Worm (Caenorhabditis elegans) whole organism, L1 larva: Measurements from ENCODE around the gene best-19.
A peak's percentile ranks its signal among the peaks of the same experiment; 100 is the strongest.

ENCODE experiments used
- C04F5.9 ChIP-seq: sonication (generic microtip); optimal IDR thresholded peaks from 2 replicates; lab custom pipeline; 2016; ENCODE audit warnings: missing genetic modification characterization, missing compliant biosample characterization
- C16A3.4 ChIP-seq: fragments of 150-350 bp; optimal IDR thresholded peaks from 2 replicates; lab custom pipeline; 2014; ENCODE audit warnings: missing biosample characterization, missing genetic modification characterization
- C34B4.2 ChIP-seq: sonication (generic microtip); optimal IDR thresholded peaks from 2 replicates; lab custom pipeline; 2017; ENCODE audit warnings: mild to moderate bottlenecking, missing genetic modification characterization, missing compliant biosample characterization
- F16B12.6 ChIP-seq: fragments of 150-350 bp; optimal IDR thresholded peaks from 2 replicates; lab custom pipeline; 2014; ENCODE audit warnings: missing biosample characterization, missing genetic modification characterization
- Y116A8C.19 ChIP-seq: sonication (generic microtip); optimal IDR thresholded peaks from 2 replicates; lab custom pipeline; 2016; ENCODE audit warnings: missing compliant biosample characterization, missing genetic modification characterization, borderline replicate concordance
- aha-1 ChIP-seq: fragments of 150-350 bp; optimal IDR thresholded peaks from 2 replicates; lab custom pipeline; 2014; ENCODE audit warnings: missing biosample characterization, missing genetic modification characterization
- alr-1 ChIP-seq: fragments of 200-800 bp; sonication (Bioruptor generic); optimal IDR thresholded peaks from 2 replicates; lab custom pipeline; 2018; ENCODE audit warnings: borderline replicate concordance, mild to moderate bottlenecking, missing genetic modification characterization, missing compliant biosample characterization
- aly-2 ChIP-seq: fragments of 150-350 bp; optimal IDR thresholded peaks from 2 replicates; lab custom pipeline; 2014; ENCODE audit warnings: missing biosample characterization, missing genetic modification characterization
- ama-1 ChIP-seq: fragments of 150-350 bp; optimal IDR thresholded peaks from 2 replicates; lab custom pipeline; 2014
- blmp-1 ChIP-seq: fragments of 150-350 bp; optimal IDR thresholded peaks from 2 replicates; lab custom pipeline; 2014; ENCODE audit warnings: missing biosample characterization, missing genetic modification characterization
- ceh-63 ChIP-seq: fragments of 200-800 bp; sonication (Bioruptor generic); optimal IDR thresholded peaks from 2 replicates; lab custom pipeline; 2018; ENCODE audit warnings: mild to moderate bottlenecking, missing genetic modification characterization, missing compliant biosample characterization
- ceh-8 ChIP-seq: fragments of 200-800 bp; sonication (Bioruptor generic); optimal IDR thresholded peaks from 2 replicates; lab custom pipeline; 2018; ENCODE audit warnings: mild to moderate bottlenecking, missing genetic modification characterization, moderate library complexity, missing compliant biosample characterization
- dpl-1 ChIP-seq, 3 experiments: fragments of 150-350 bp in 2 of 3; sonication (generic microtip) in 1 of 3; optimal IDR thresholded peaks; 2 replicates each; lab custom pipeline; 2014 to 2017; ENCODE audit warnings: missing biosample characterization in 3 of 3, missing genetic modification characterization in 3 of 3, missing genetic modification reagents in 3 of 3
- dsc-1 ChIP-seq: sonication (generic microtip); optimal IDR thresholded peaks from 2 replicates; lab custom pipeline; 2016; ENCODE audit warnings: mild to moderate bottlenecking, missing genetic modification characterization, missing compliant biosample characterization
- egl-27 ChIP-seq, 2 experiments: fragments of 150-350 bp in 1 of 2; sonication (generic microtip); optimal IDR thresholded peaks; 3 replicates each; lab custom pipeline; 2017 to 2018; ENCODE audit warnings: missing biosample characterization in 2 of 2, missing genetic modification characterization in 2 of 2, missing genetic modification reagents in 2 of 2
- elt-3 ChIP-seq, 6 experiments: fragments of 150-350 bp in 1 of 6; sonication (generic microtip); optimal IDR thresholded peaks; 2 replicates each; lab custom pipeline; 2017 to 2018; ENCODE audit warnings: missing biosample characterization in 6 of 6, missing genetic modification characterization in 6 of 6, inconsistent platforms in 1 of 6
- ets-5 ChIP-seq: fragments of 200-800 bp; sonication (Bioruptor generic); IDR thresholded peaks from 2 replicates; pipeline ENCODE4 v1.3.6; 2022; ENCODE audit warnings: missing genetic modification characterization, missing compliant biosample characterization
- hlh-4 ChIP-seq: sonication (generic microtip); optimal IDR thresholded peaks from 2 replicates; lab custom pipeline; 2016; ENCODE audit warnings: mild to moderate bottlenecking, missing genetic modification characterization, missing compliant biosample characterization
- hpl-2 ChIP-seq: fragments of 150-350 bp; optimal IDR thresholded peaks from 2 replicates; lab custom pipeline; 2014; ENCODE audit warnings: missing biosample characterization, missing genetic modification reagents, missing genetic modification characterization
- lin-14 ChIP-seq: fragments of 200-800 bp; sonication (Bioruptor generic); optimal IDR thresholded peaks from 2 replicates; lab custom pipeline; 2018; ENCODE audit warnings: mild to moderate bottlenecking, missing genetic modification characterization, moderate library complexity, missing compliant biosample characterization
- lin-15B ChIP-seq: fragments of 150-350 bp; sonication (generic microtip); optimal IDR thresholded peaks from 3 replicates; lab custom pipeline; 2014; ENCODE audit warnings: missing biosample characterization, missing genetic modification characterization
- lir-3 ChIP-seq: sonication (generic microtip); optimal IDR thresholded peaks from 2 replicates; lab custom pipeline; 2016; ENCODE audit warnings: mild to moderate bottlenecking, missing genetic modification characterization, moderate library complexity, missing compliant biosample characterization; ENCODE audit not compliant: poor library complexity
- lsy-2 ChIP-seq, 2 experiments: fragments of 150-350 bp; optimal IDR thresholded peaks; 2 replicates each; lab custom pipeline; 2014; ENCODE audit warnings: missing biosample characterization in 2 of 2, missing genetic modification characterization in 2 of 2
- mep-1 ChIP-seq: fragments of 150-350 bp; optimal IDR thresholded peaks from 2 replicates; lab custom pipeline; 2014; ENCODE audit warnings: missing biosample characterization, missing genetic modification characterization
- nhr-12 ChIP-seq: sonication (generic microtip); optimal IDR thresholded peaks from 2 replicates; lab custom pipeline; 2017; ENCODE audit warnings: missing biosample characterization, missing genetic modification characterization
- nhr-20 ChIP-seq: sonication (generic microtip); optimal IDR thresholded peaks from 2 replicates; lab custom pipeline; 2016; ENCODE audit warnings: mild to moderate bottlenecking, missing genetic modification characterization, missing compliant biosample characterization
- nhr-237 ChIP-seq: fragments of 150-350 bp; optimal IDR thresholded peaks from 2 replicates; lab custom pipeline; 2014; ENCODE audit warnings: missing biosample characterization, missing genetic modification characterization
- nhr-28 ChIP-seq: fragments of 150-350 bp; optimal IDR thresholded peaks from 2 replicates; lab custom pipeline; 2014; ENCODE audit warnings: missing biosample characterization, missing genetic modification characterization
- nhr-47 ChIP-seq: sonication (generic microtip); optimal IDR thresholded peaks from 2 replicates; lab custom pipeline; 2016; ENCODE audit warnings: mild to moderate bottlenecking, missing genetic modification characterization, moderate library complexity, missing compliant biosample characterization
- nhr-71 ChIP-seq: sonication (generic microtip); optimal IDR thresholded peaks from 2 replicates; lab custom pipeline; 2016; ENCODE audit warnings: mild to moderate bottlenecking, missing genetic modification characterization, moderate library complexity, missing compliant biosample characterization
- nhr-77 ChIP-seq: fragments of 150-350 bp; optimal IDR thresholded peaks from 2 replicates; lab custom pipeline; 2014; ENCODE audit warnings: missing biosample characterization, missing genetic modification characterization
- nhr-85 ChIP-seq: sonication (generic microtip); peaks from one replicate; lab custom pipeline; 2016; ENCODE audit warnings: missing genetic modification characterization, inconsistent platforms, missing compliant biosample characterization
- pag-3 ChIP-seq: sonication (generic microtip); optimal IDR thresholded peaks from 2 replicates; lab custom pipeline; 2017; ENCODE audit warnings: missing genetic modification characterization, mild to moderate bottlenecking, missing compliant biosample characterization, antibody characterized with exemption, borderline replicate concordance; ENCODE audit not compliant: insufficient read depth
- pax-3 ChIP-seq: fragments of 200-800 bp; sonication (Bioruptor generic); optimal IDR thresholded peaks from 2 replicates; lab custom pipeline; 2018; ENCODE audit warnings: mild to moderate bottlenecking, missing genetic modification characterization, moderate library complexity, missing compliant biosample characterization
- pqm-1 ChIP-seq: sonication (generic microtip); optimal IDR thresholded peaks from 3 replicates; lab custom pipeline; 2017; ENCODE audit warnings: missing biosample characterization, missing genetic modification characterization
- rnt-1 ChIP-seq: sonication (generic microtip); optimal IDR thresholded peaks from 2 replicates; lab custom pipeline; 2016; ENCODE audit warnings: mild to moderate bottlenecking, missing genetic modification characterization, moderate library complexity, missing compliant biosample characterization
- snpc-4 ChIP-seq: fragments of 150-350 bp; optimal IDR thresholded peaks from 2 replicates; lab custom pipeline; 2014; ENCODE audit warnings: missing biosample characterization, missing genetic modification characterization
- snu-23 ChIP-seq: sonication (generic microtip); optimal IDR thresholded peaks from 2 replicates; lab custom pipeline; 2016; ENCODE audit warnings: missing genetic modification characterization, missing compliant biosample characterization
- sup-37 ChIP-seq: fragments of 200-800 bp; sonication (Bioruptor generic); optimal IDR thresholded peaks from 2 replicates; lab custom pipeline; 2018; ENCODE audit warnings: mild to moderate bottlenecking, missing genetic modification characterization, missing compliant biosample characterization
- swsn-7 ChIP-seq: sonication (generic microtip); optimal IDR thresholded peaks from 2 replicates; lab custom pipeline; 2016; ENCODE audit warnings: missing genetic modification characterization, missing compliant biosample characterization
- tbx-2 ChIP-seq: sonication (generic microtip); optimal IDR thresholded peaks from 2 replicates; lab custom pipeline; 2016; ENCODE audit warnings: missing genetic modification characterization, missing compliant biosample characterization
- unc-130 ChIP-seq: fragments of 150-350 bp; optimal IDR thresholded peaks from 2 replicates; lab custom pipeline; 2017; ENCODE audit warnings: missing biosample characterization, missing genetic modification characterization, inconsistent platforms
- vab-15 ChIP-seq: sonication (generic microtip); optimal IDR thresholded peaks from 2 replicates; lab custom pipeline; 2017; ENCODE audit warnings: missing genotype, mild to moderate bottlenecking, missing genetic modification characterization, missing compliant biosample characterization
- xbp-1 ChIP-seq: sonication (generic microtip); optimal IDR thresholded peaks from 2 replicates; lab custom pipeline; 2016; ENCODE audit warnings: missing genetic modification characterization, missing compliant biosample characterization
- zag-1 ChIP-seq: fragments of 150-350 bp; optimal IDR thresholded peaks from 2 replicates; lab custom pipeline; 2014; ENCODE audit warnings: missing biosample characterization, missing genetic modification characterization
- ztf-11 ChIP-seq, 2 experiments: sonication (generic microtip); optimal IDR thresholded peaks; 2 replicates each; lab custom pipeline; 2016 to 2017; ENCODE audit warnings: missing genetic modification characterization in 2 of 2, missing biosample characterization in 1 of 2, missing compliant biosample characterization in 1 of 2
- ztf-4 ChIP-seq: fragments of 150-350 bp; optimal IDR thresholded peaks from 2 replicates; lab custom pipeline; 2014; ENCODE audit warnings: missing biosample characterization, missing genetic modification characterization

The best-19 gene

DNA sequence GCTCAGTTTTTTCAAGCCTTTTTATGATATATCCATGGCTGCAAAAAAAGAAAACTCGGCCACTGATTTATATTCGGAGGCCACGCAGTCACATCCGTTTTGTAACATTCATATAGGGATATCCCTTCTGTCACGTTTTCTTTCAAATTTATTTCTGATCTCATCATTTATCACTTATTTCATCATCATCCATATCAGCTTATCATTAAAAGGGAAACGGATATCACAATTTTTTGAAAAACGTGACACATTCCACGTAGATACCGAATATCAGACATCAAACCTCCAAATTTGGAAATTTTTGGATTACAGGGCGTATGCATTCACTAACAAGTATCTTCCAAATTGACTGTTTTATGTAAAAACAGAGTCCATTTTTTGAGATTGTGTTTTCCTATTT, 19.3 kb downstream of the best-19 start (continued):
- TF ChIP-seq lin-14 (GFP tag; lab: Kevin White, UChicago) (peak; percentile 32), dsc-1 (tag; lab: Kevin White, UChicago) (no peak), C04F5.9 (no peak), nhr-237 (tag; lab: Kevin White, UChicago) (no peak), swsn-7 (tag; lab: Kevin White, UChicago) (no peak), ztf-4 (tag; lab: Kevin White, UChicago) (no peak), ets-5 (GFP tag; lab: Robert Waterston, UW) (no peak), ceh-63 (no peak), ceh-8 (GFP tag; lab: Kevin White, UChicago) (no peak), tbx-2 (tag; lab: Kevin White, UChicago) (no peak), lin-15B (tag; lab: Kevin White, UChicago) (no peak), C16A3.4 (tag; lab: Kevin White, UChicago) (no peak), zag-1 (tag; lab: Kevin White, UChicago) (no peak), Y116A8C.19 (tag; lab: Kevin White, UChicago) (no peak), snpc-4 (no peak), ama-1 (no peak), alr-1 (tag; lab: Kevin White, UChicago) (no peak), lir-3 (tag; lab: Kevin White, UChicago) (no peak), nhr-47 (tag; lab: Kevin White, UChicago) (peak; percentile 31), mep-1 (tag; lab: Kevin White, UChicago) (no peak), pag-3 (no peak), F16B12.6 (tag; lab: Kevin White, UChicago) (no peak), nhr-85 (tag; lab: Kevin White, UChicago) (peak; percentile 40), ztf-11 (tag; optimal IDR thresholded peaks at IDR 0.05; lab: Kevin White, UChicago) (no peak), snu-23 (GFP tag; lab: Kevin White, UChicago) (no peak), C34B4.2 (no peak), blmp-1 (peak; percentile 73), pqm-1 (tag; lab: Kevin White, UChicago) (no peak), elt-3 (tag; optimal IDR thresholded peaks at IDR 0.05; lab: Kevin White, UChicago) (peak in 3 of 6 experiments; percentile 44 to 83 (median 57)), rnt-1 (tag; lab: Kevin White, UChicago) (no peak), nhr-20 (peak; percentile 9), aly-2 (tag; lab: Kevin White, UChicago) (no peak), nhr-12 (tag; lab: Kevin White, UChicago) (no peak), egl-27 (tag; optimal IDR thresholded peaks at IDR 0.05; lab: Kevin White, UChicago) (no peak), nhr-71 (peak; percentile 55), hlh-4 (tag; lab: Kevin White, UChicago) (no peak), unc-130 (tag; lab: Kevin White, UChicago) (no peak), xbp-1 (tag; lab: Kevin White, UChicago) (no peak), sup-37 (GFP tag; lab: Kevin White, UChicago) (no peak)

DNA sequence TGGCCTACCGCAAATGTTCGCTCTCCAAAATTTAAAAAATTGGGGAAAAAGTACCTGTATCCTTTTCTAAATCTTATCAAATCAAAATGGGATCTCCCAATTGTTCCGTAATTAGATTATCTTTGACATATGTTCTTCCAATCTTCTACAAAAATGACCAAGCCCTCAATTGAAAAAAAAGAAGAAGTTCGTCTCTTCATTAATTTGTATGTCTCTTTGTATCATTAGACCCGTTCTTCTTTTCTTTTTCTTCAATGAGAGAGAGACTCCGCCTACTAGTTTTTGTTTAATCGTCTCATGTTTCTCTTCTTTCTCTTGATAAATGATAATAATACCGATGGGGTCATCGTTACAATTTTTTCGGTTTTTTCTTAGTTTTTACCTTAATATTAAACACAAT, 19.8 kb downstream of the best-19 start:
- TF ChIP-seq elt-3 (tag; optimal IDR thresholded peaks at IDR 0.05; lab: Kevin White, UChicago), result peak in 2 of 6 experiments; percentile 0 to 55
- peak; percentile 27 for TF ChIP-seq lin-14 (GFP tag; lab: Kevin White, UChicago)
- peak; percentile 53 for TF ChIP-seq blmp-1
- no peak for TF ChIP-seq aly-2 (tag; lab: Kevin White, UChicago)
- no peak for TF ChIP-seq vab-15 (tag; lab: Kevin White, UChicago)

DNA sequence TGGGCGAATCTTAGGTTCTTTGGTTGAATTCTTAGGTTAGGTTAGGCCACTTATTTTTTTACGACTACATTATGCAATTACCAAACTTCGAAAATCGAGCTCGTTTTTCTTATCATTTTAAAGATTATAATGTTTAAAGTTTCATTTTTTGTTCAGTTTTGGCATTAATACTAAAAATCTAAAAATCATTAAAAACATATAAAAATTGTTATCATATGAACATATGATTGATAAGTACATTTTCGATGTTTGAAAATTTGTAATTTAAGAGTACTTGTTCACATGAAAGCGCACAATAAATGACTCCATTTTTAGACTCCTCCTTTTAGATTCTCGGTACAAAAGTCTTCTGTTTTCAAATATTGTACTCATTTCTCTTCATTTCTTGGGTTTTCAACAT, 21.7 kb downstream of the best-19 start:
- TF ChIP-seq lsy-2 (tag; optimal IDR thresholded peaks at IDR 0.05; lab: Kevin White, UChicago) (no peak), aha-1 (tag; lab: Kevin White, UChicago) (no peak), hpl-2 (GFP tag; lab: Kevin White, UChicago) (no peak), nhr-77 (tag; lab: Kevin White, UChicago) (no peak), rnt-1 (tag; lab: Kevin White, UChicago) (no peak), elt-3 (tag; optimal IDR thresholded peaks at IDR 0.05; lab: Kevin White, UChicago) (no peak), dpl-1 (GFP tag; optimal IDR thresholded peaks at IDR 0.05; lab: Kevin White, UChicago) (no peak), pax-3 (no peak), nhr-28 (tag; lab: Kevin White, UChicago) (no peak)
